Fruit fly (Drosophila melanogaster) whole organism, wandering third instar larva: ENCODE results near the gene Sh3beta.

Experiments used
- CG9705 ChIP-seq: fragments of 200-800 bp; sonication (Bioruptor generic); optimal IDR thresholded peaks from 2 replicates; lab custom pipeline; 2018; ENCODE audit warnings: missing biosample characterization, mild to moderate bottlenecking, missing genetic modification characterization
- Dfd ChIP-seq: fragments of >200 bp; optimal IDR thresholded peaks from 2 replicates; lab custom pipeline; 2017; ENCODE audit warnings: missing biosample characterization, missing genetic modification characterization
- Hr78 ChIP-seq: fragments of >200 bp; optimal IDR thresholded peaks from 2 replicates; lab custom pipeline; 2017; ENCODE audit warnings: missing biosample characterization, missing genetic modification characterization
- Hr83 ChIP-seq: fragments of 200-300 bp; sonication (Bioruptor generic); optimal IDR thresholded peaks from 2 replicates; lab custom pipeline; 2016; ENCODE audit warnings: missing biosample characterization, mild to moderate bottlenecking, missing genetic modification characterization, moderate library complexity; ENCODE audit not compliant: poor library complexity, severe bottlenecking
- Jra ChIP-seq: sonication (Bioruptor generic); optimal IDR thresholded peaks from 2 replicates; lab custom pipeline; 2016; ENCODE audit warnings: missing biosample characterization, missing genetic modification characterization
- Mio ChIP-seq: sonication (Bioruptor generic); optimal IDR thresholded peaks from 2 replicates; lab custom pipeline; 2016; ENCODE audit warnings: missing biosample characterization, missing genetic modification characterization
- N ChIP-seq: fragments of >200 bp; optimal IDR thresholded peaks from 2 replicates; lab custom pipeline; 2018; ENCODE audit warnings: missing biosample characterization, missing external identifiers, missing genetic modification characterization
- rgr ChIP-seq: fragments of 200-800 bp; sonication (Bioruptor generic); optimal IDR thresholded peaks from 3 replicates; lab custom pipeline; 2016; ENCODE audit warnings: missing biosample characterization, mild to moderate bottlenecking, missing genetic modification characterization
- woc ChIP-seq: sonication (Bioruptor generic); optimal IDR thresholded peaks from 2 replicates; lab custom pipeline; 2016; ENCODE audit warnings: missing biosample characterization, mild to moderate bottlenecking, missing genetic modification characterization

DNA sequence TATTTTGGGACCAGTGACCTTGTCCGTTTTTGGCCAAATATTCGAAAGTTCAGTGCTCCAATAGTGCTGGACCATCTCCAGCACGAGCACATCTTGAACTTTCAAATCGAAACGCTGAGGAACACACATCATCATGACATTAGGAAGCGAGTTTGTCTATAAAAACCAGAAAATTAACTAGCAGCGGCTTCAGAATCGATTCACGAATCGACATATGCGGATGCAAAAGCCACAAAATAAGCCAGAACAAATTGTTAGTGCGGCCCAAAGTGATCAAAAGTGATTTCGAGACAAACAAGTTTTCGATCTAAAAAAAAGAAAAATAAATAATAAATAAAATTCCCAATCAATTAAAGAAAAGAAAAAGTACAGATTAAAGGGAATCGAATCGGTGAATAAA, 21.4 kb upstream of the Sh3beta start, which contains the start of gene CG8563:
- TF ChIP-seq Dfd (GFP tag; lab: Kevin White, UChicago) (no peak), Jra (GFP tag; lab: Kevin White, UChicago) (no peak), woc (GFP tag; lab: Kevin White, UChicago) (no peak), Hr83 (GFP tag; lab: Kevin White, UChicago) (no peak), rgr (GFP tag; lab: Kevin White, UChicago) (no peak), CG9705 (GFP tag; lab: Kevin White, UChicago) (no peak), Mio (GFP tag; lab: Kevin White, UChicago) (no peak), N (GFP tag; lab: Kevin White, UChicago) (no peak), Hr78 (no peak)
